Worm (Caenorhabditis elegans): ENCODE results near the gene F41F3.1.

ce11 chrV:4681670-4682069 lies 27.3 kb downstream of the F41F3.1 start, which contains the start of gene K03B4.4:
- TF ChIP-seq hnd-1 (tag; optimal IDR thresholded peaks at IDR 0.05) (no peak), ets-7 (tag; optimal IDR thresholded peaks at IDR 0.05) (no peak), scrt-1 (GFP tag; IDR thresholded peaks at IDR 0.05) (no peak), ama-1 (optimal IDR thresholded peaks at IDR 0.05) (no peak), flt-1 (GFP tag; IDR thresholded peaks at IDR 0.05) (no peak)

Measured in whole organism, early embryonic.